Worm (Caenorhabditis elegans) whole organism, late embryonic: ENCODE data around the gene ekl-6.

Experiments
- C08G9.2 ChIP-seq: sonication (generic microtip); optimal IDR thresholded peaks from 2 replicates; lab custom pipeline; 2016; ENCODE audit warnings: mild to moderate bottlenecking, missing genetic modification characterization, moderate library complexity, missing compliant biosample characterization
- K02D7.2 ChIP-seq: sonication (generic microtip); optimal IDR thresholded peaks from 2 replicates; lab custom pipeline; 2017; ENCODE audit warnings: mild to moderate bottlenecking, missing genetic modification characterization, missing compliant biosample characterization
- ahr-1 ChIP-seq: sonication (generic microtip); optimal IDR thresholded peaks from 2 replicates; lab custom pipeline; 2016; ENCODE audit warnings: missing genetic modification characterization, missing compliant biosample characterization
- ama-1 ChIP-seq: fragments of 150-350 bp; optimal IDR thresholded peaks from 2 replicates; lab custom pipeline; 2014
- ceh-14 ChIP-seq: sonication (generic microtip); optimal IDR thresholded peaks from 2 replicates; lab custom pipeline; 2016; ENCODE audit warnings: missing genotype, missing genetic modification characterization, missing compliant biosample characterization
- ceh-22 ChIP-seq: sonication (generic microtip); optimal IDR thresholded peaks from 2 replicates; lab custom pipeline; 2017; ENCODE audit warnings: missing biosample characterization, missing genetic modification characterization
- ceh-34 ChIP-seq: sonication (generic microtip); optimal IDR thresholded peaks from 2 replicates; lab custom pipeline; 2016; ENCODE audit warnings: mild to moderate bottlenecking, missing genetic modification characterization, missing compliant biosample characterization
- ceh-48 ChIP-seq: sonication (generic microtip); optimal IDR thresholded peaks from 2 replicates; lab custom pipeline; 2016; ENCODE audit warnings: missing genetic modification characterization, inconsistent platforms, missing compliant biosample characterization
- ceh-6 ChIP-seq: fragments of 200-800 bp; sonication (Bioruptor generic); optimal IDR thresholded peaks from 2 replicates; lab custom pipeline; 2018; ENCODE audit warnings: mild to moderate bottlenecking, missing genetic modification characterization, missing compliant biosample characterization
- ceh-9 ChIP-seq: sonication (generic microtip); optimal IDR thresholded peaks from 2 replicates; lab custom pipeline; 2016; ENCODE audit warnings: mild to moderate bottlenecking, missing genetic modification characterization, inconsistent platforms, missing compliant biosample characterization
- che-1 ChIP-seq: sonication (generic microtip); optimal IDR thresholded peaks from 2 replicates; lab custom pipeline; 2016; ENCODE audit warnings: mild to moderate bottlenecking, missing genetic modification characterization, missing compliant biosample characterization
- dve-1 ChIP-seq: sonication (generic microtip); optimal IDR thresholded peaks from 2 replicates; lab custom pipeline; 2017; ENCODE audit warnings: antibody characterized with exemption, mild to moderate bottlenecking, missing genetic modification characterization, missing compliant biosample characterization
- elt-2 ChIP-seq: sonication (generic microtip); optimal IDR thresholded peaks from 2 replicates; lab custom pipeline; 2016; ENCODE audit warnings: missing genetic modification reagents, missing genetic modification characterization, missing compliant biosample characterization
- eyg-1 ChIP-seq: sonication (generic microtip); optimal IDR thresholded peaks from 2 replicates; lab custom pipeline; 2016; ENCODE audit warnings: missing genotype, missing genetic modification characterization, missing compliant biosample characterization
- fax-1 ChIP-seq: sonication (generic microtip); optimal IDR thresholded peaks from 2 replicates; lab custom pipeline; 2016; ENCODE audit warnings: missing genotype, missing genetic modification characterization, missing compliant biosample characterization
- fkh-10 ChIP-seq: fragments of 150-350 bp; optimal IDR thresholded peaks from 2 replicates; lab custom pipeline; 2014; ENCODE audit warnings: missing biosample characterization, missing genetic modification reagents, missing genetic modification characterization
- fkh-6 ChIP-seq: sonication (generic microtip); optimal IDR thresholded peaks from 2 replicates; lab custom pipeline; 2016; ENCODE audit warnings: missing genetic modification characterization, missing compliant biosample characterization
- gmeb-2 ChIP-seq: sonication (generic microtip); optimal IDR thresholded peaks from 2 replicates; lab custom pipeline; 2016; ENCODE audit warnings: missing genetic modification characterization, inconsistent platforms, missing compliant biosample characterization
- lim-6 ChIP-seq: sonication (generic microtip); optimal IDR thresholded peaks from 2 replicates; lab custom pipeline; 2016; ENCODE audit warnings: missing genetic modification characterization, missing compliant biosample characterization
- lin-11 ChIP-seq: fragments of 200-800 bp; sonication (Bioruptor generic); optimal IDR thresholded peaks from 2 replicates; lab custom pipeline; 2018; ENCODE audit warnings: mild to moderate bottlenecking, missing genetic modification characterization, missing compliant biosample characterization
- madf-2 ChIP-seq: sonication (generic microtip); optimal IDR thresholded peaks from 2 replicates; lab custom pipeline; 2017; ENCODE audit warnings: missing genetic modification characterization, missing compliant biosample characterization
- mec-3 ChIP-seq: sonication (generic microtip); optimal IDR thresholded peaks from 2 replicates; lab custom pipeline; 2016; ENCODE audit warnings: borderline replicate concordance, missing genetic modification characterization, missing compliant biosample characterization
- nfya-1 ChIP-seq: sonication (generic microtip); optimal IDR thresholded peaks from 2 replicates; lab custom pipeline; 2017; ENCODE audit warnings: missing genetic modification characterization, mild to moderate bottlenecking, missing compliant biosample characterization, antibody characterized with exemption, moderate library complexity
- nhr-232 ChIP-seq: sonication (generic microtip); optimal IDR thresholded peaks from 2 replicates; lab custom pipeline; 2016; ENCODE audit warnings: missing genetic modification characterization, missing compliant biosample characterization
- pha-2 ChIP-seq: sonication (generic microtip); optimal IDR thresholded peaks from 2 replicates; lab custom pipeline; 2017; ENCODE audit warnings: mild to moderate bottlenecking, missing genetic modification characterization, missing compliant biosample characterization
- pqm-1 ChIP-seq: sonication (generic microtip); optimal IDR thresholded peaks from 2 replicates; lab custom pipeline; 2016; ENCODE audit warnings: missing genetic modification characterization, missing compliant biosample characterization
- pros-1 ChIP-seq: fragments of 150-350 bp; optimal IDR thresholded peaks from 2 replicates; lab custom pipeline; 2014; ENCODE audit warnings: missing biosample characterization, missing genetic modification reagents, missing genetic modification characterization
- rnt-1 ChIP-seq: sonication (generic microtip); optimal IDR thresholded peaks from 2 replicates; lab custom pipeline; 2016; ENCODE audit warnings: missing genetic modification characterization, missing compliant biosample characterization
- sdc-2 ChIP-seq: sonication (generic microtip); optimal IDR thresholded peaks from 2 replicates; lab custom pipeline; 2016; ENCODE audit warnings: missing genotype, missing genetic modification characterization, missing compliant biosample characterization
- sox-2 ChIP-seq: fragments of 200-800 bp; sonication (Bioruptor generic); IDR thresholded peaks from 2 replicates; pipeline ENCODE4 v1.3.6; 2022; ENCODE audit warnings: missing genetic modification reagents, missing genetic modification characterization, missing compliant biosample characterization
- sox-4 ChIP-seq: sonication (generic microtip); optimal IDR thresholded peaks from 2 replicates; lab custom pipeline; 2017; ENCODE audit warnings: mild to moderate bottlenecking, missing genetic modification characterization, inconsistent platforms, missing compliant biosample characterization
- syd-9 ChIP-seq: sonication (generic microtip); optimal IDR thresholded peaks from 2 replicates; lab custom pipeline; 2016; ENCODE audit warnings: mild to moderate bottlenecking, missing genetic modification characterization, moderate library complexity, missing compliant biosample characterization
- tbx-2 ChIP-seq: sonication (generic microtip); optimal IDR thresholded peaks from 2 replicates; lab custom pipeline; 2016; ENCODE audit warnings: missing genetic modification characterization, missing compliant biosample characterization
- unc-3 ChIP-seq, 2 experiments: fragments of 200-800 bp in 1 of 2; sonication (Bioruptor generic) in 1 of 2; sonication (generic microtip) in 1 of 2; conservative IDR thresholded peaks in 1 of 2; optimal IDR thresholded peaks in 1 of 2; 2 replicates each; pipeline versions ENCODE4 v1.3.6 to Lab custom; 2016 to 2022; ENCODE audit warnings: missing compliant biosample characterization in 2 of 2, missing genetic modification characterization in 2 of 2, missing genetic modification reagents in 1 of 2
- unc-86 ChIP-seq: sonication (generic microtip); optimal IDR thresholded peaks from 2 replicates; lab custom pipeline; 2016; ENCODE audit warnings: missing genetic modification characterization, missing compliant biosample characterization

ekl-6 gene

DNA sequence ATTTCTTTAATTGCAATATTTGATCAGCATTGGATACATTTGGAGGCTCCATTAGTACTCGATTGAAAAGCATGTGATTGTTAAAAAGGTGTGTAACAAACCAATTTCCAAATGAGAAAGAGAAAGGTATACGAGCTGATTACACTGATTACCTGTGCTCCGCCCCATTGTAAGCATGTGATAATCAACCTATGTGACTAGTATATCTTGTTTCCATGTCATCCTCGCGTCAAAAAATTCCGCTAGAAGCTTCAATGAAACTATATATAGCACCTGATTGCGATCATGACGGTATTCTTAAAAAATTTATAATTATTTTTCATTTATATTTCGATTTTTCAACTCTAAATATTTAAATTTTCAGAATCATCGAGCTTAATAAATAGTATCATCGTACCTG lies 33.7 kb upstream of the ekl-6 start, which contains the start of gene M04D8.4:
Gene M04D8.4, minus strand, starts transcription at position 101 of the 400 bp plus-strand sequence.
- TF ChIP-seq ceh-14 (tag; lab: Kevin White, UChicago) (no peak), ceh-6 (GFP tag; lab: Kevin White, UChicago) (no peak), pha-2 (tag; lab: Kevin White, UChicago) (no peak), ceh-22 (no peak), sdc-2 (tag; lab: Kevin White, UChicago) (no peak), fkh-10 (no peak), lin-11 (tag; lab: Kevin White, UChicago) (no peak), sox-2 (GFP tag; lab: Robert Waterston, UW) (no peak), mec-3 (tag; lab: Kevin White, UChicago) (no peak), syd-9 (tag; lab: Kevin White, UChicago) (no peak), fax-1 (tag; lab: Kevin White, UChicago) (no peak), elt-2 (tag; lab: Kevin White, UChicago) (no peak)

DNA sequence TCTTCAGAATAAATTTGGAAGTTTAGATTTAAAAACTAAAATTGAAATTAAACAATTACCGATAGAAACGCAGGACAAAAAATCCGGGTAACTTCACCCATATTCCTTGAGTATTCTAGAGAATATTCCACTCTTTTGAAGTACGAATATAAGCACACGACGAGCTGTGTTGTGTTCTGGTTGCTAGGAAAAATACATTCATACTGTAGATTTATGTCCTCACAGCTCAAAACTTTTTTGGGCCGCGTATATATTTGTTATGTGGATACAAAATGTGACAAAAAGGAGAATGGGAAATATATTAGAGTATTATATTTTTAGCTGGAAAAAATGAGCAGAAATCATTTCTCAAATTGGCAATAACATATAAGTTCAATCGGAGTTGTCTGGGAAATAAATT lies 31.0 kb upstream of the ekl-6 start, which contains the start of gene M04D8.5:
Gene M04D8.5, minus strand, starts transcription at position 101 of the 400 bp plus-strand sequence.
- TF ChIP-seq unc-86 (tag; lab: Kevin White, UChicago) = no peak
- no peak for TF ChIP-seq madf-2 (tag; lab: Kevin White, UChicago)
- no peak for TF ChIP-seq sdc-2 (tag; lab: Kevin White, UChicago)
- no peak for TF ChIP-seq pqm-1 (tag; lab: Kevin White, UChicago)
- TF ChIP-seq sox-4 (tag; lab: Kevin White, UChicago) = no peak
- TF ChIP-seq dve-1 (tag; lab: Kevin White, UChicago) = no peak
- no peak for TF ChIP-seq ahr-1
- TF ChIP-seq ceh-9 (tag; lab: Kevin White, UChicago) = no peak
- no peak for TF ChIP-seq tbx-2 (tag; lab: Kevin White, UChicago)
- no peak for TF ChIP-seq nhr-232
- TF ChIP-seq eyg-1 (tag; lab: Kevin White, UChicago) = no peak

DNA sequence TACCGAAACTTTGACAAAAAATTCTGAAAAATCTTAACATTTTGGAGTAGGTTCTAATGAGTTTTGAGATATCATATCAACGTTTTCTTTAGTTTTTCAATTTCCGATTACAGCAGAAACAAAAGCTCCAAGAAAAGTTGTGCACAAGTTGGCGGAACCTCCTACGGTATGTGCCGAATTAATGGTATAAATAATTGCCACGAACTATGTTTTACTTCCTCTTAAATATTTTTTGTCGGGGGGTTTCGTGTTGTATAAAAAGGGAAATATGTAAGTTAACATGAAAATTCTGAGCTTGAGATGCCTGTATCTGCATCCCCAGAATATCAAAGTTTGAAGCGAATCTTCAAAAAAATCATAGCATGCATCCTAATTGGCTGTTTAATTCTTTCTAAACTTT lies 30.3 kb upstream of the ekl-6 start, which contains the start of gene M04D8.8:
Gene M04D8.8, plus strand, starts transcription at position 301 of the 400 bp plus-strand sequence.
- TF ChIP-seq lim-6 (tag; lab: Kevin White, UChicago) = no peak
- no peak for TF ChIP-seq ceh-14 (tag; lab: Kevin White, UChicago)
- no peak for TF ChIP-seq pha-2 (tag; lab: Kevin White, UChicago)
- no peak for TF ChIP-seq unc-3 (GFP tag; conservative IDR thresholded peaks at IDR 0.05; lab: Robert Waterston, UW)
- no peak for TF ChIP-seq unc-3 (tag; optimal IDR thresholded peaks at IDR 0.05; lab: Kevin White, UChicago)
- TF ChIP-seq ama-1 (lab: Kevin White, UChicago) = no peak
- no peak for TF ChIP-seq ceh-34 (tag; lab: Kevin White, UChicago)
- TF ChIP-seq K02D7.2 (tag; lab: Kevin White, UChicago) = no peak
- TF ChIP-seq gmeb-2 = no peak
- TF ChIP-seq che-1 = no peak
- no peak for TF ChIP-seq rnt-1 (tag; lab: Kevin White, UChicago)

DNA sequence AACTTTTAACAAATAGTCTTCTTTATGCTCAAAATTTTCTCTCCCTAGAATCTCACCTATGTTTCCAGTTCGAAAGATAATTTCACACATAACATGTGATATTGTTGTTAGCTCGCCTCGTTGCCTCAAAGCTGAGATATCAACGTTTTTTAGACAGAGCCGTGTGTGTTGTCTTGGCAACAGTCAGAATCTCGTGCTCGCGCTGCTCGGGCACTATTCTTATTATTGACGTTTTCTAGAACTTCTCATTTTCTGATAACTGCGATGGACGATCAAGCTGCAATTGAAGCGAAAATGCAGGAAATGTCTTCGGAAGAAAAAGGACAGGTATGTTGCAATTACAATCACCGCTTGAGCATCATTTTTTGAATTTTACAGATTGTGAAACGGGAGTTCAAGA lies 28.4 kb upstream of the ekl-6 start, which contains the start of gene xbx-3:
Gene xbx-3, plus strand, starts transcription at position 163 of the 400 bp plus-strand sequence.
- TF ChIP-seq ahr-1 = no peak
- TF ChIP-seq syd-9 (tag; lab: Kevin White, UChicago) = no peak
- TF ChIP-seq fkh-6 (tag; lab: Kevin White, UChicago) = no peak
- TF ChIP-seq gmeb-2 = no peak
- no peak for TF ChIP-seq rnt-1 (tag; lab: Kevin White, UChicago)
- no peak for TF ChIP-seq mec-3 (tag; lab: Kevin White, UChicago)
- TF ChIP-seq pros-1 (tag; lab: Kevin White, UChicago) = no peak
- TF ChIP-seq nfya-1 (tag; lab: Kevin White, UChicago) = no peak
- TF ChIP-seq madf-2 (tag; lab: Kevin White, UChicago) = no peak
- no peak for TF ChIP-seq ceh-22
- no peak for TF ChIP-seq ceh-48 (tag; lab: Kevin White, UChicago)
- TF ChIP-seq C08G9.2 = no peak
